Worm (Caenorhabditis elegans) whole organism, L1 larva: ENCODE results near the gene C07G1.15.

Experiments
- aly-2 ChIP-seq: fragments of 150-350 bp; optimal IDR thresholded peaks from 2 replicates; lab custom pipeline; 2014; ENCODE audit warnings: missing biosample characterization, missing genetic modification characterization
- ama-1 ChIP-seq: fragments of 150-350 bp; optimal IDR thresholded peaks from 2 replicates; lab custom pipeline; 2014
- egl-27 ChIP-seq, 2 experiments: fragments of 150-350 bp in 1 of 2; sonication (generic microtip); optimal IDR thresholded peaks; 3 replicates each; lab custom pipeline; 2017 to 2018; ENCODE audit warnings: missing biosample characterization in 2 of 2, missing genetic modification characterization in 2 of 2, missing genetic modification reagents in 2 of 2
- isw-1 ChIP-seq: fragments of 200-800 bp; sonication (Bioruptor generic); IDR thresholded peaks from 2 replicates; pipeline ENCODE4 v1.3.6; 2022; ENCODE audit warnings: missing genetic modification characterization, missing compliant biosample characterization
- zag-1 ChIP-seq: fragments of 150-350 bp; optimal IDR thresholded peaks from 2 replicates; lab custom pipeline; 2014; ENCODE audit warnings: missing biosample characterization, missing genetic modification characterization

DNA sequence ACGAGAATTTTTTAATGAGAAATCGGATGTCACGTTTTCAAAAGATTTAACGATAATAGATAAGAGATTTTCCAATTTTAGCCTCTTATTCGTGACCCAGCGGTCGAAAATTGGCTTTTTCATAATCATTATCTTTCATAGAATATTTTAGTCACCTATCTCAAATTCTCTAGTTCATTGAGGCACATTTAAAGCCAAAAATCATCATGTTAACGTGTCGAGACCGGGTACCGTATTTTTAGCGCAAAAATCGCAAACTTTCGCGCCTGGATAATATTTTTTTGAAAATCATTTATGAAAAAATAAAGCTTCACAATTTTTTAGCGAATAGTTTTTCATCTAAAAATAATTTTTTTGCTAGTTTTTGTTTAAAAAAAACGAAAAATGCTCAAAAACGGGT is 3.8 kb upstream of the C07G1.15 start, which contains the start of gene B0218.7:
- TF ChIP-seq aly-2 (tag; lab: Kevin White, UChicago): no peak
- no peak for TF ChIP-seq zag-1 (tag; lab: Kevin White, UChicago)
- no peak for TF ChIP-seq isw-1 (GFP tag; lab: Robert Waterston, UW)
- no peak for TF ChIP-seq egl-27 (tag; optimal IDR thresholded peaks at IDR 0.05; lab: Kevin White, UChicago)
- TF ChIP-seq ama-1 (lab: Kevin White, UChicago): no peak
